Worm (Caenorhabditis elegans): ENCODE results near the gene gfi-1.

Gene gfi-1

ce11 chrV:6411161-6411560, 11.4 kb upstream of the gfi-1 start:
- TF ChIP-seq unc-62 (GFP tag; optimal IDR thresholded peaks at IDR 0.05): no peak

DNA sequence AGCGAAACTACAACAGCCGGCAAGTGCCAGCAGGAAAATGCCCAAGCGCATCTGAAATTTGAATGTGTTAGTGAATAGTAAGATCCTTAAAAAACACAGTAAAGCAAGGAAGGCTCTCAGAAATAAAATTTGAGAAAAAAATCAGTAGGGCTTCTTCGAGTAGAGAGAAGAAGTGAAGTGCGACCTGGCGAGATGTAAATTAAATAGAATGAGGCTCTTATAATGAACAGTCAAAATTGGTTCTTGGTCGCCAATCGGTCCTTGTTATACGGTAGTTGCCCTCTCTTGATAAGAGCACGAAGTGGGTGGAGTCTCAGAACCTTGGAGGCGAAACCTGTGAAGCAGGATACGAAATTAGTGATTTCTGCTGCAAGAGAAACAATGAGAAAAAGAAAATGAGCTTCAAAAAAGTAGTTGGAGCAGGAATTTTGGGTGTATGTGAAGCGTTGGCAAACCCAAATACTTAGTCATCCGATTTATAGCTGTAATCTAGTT, 9.0 kb upstream of the gfi-1 start, which contains the start of gene bcf-1:
Gene bcf-1 (minus strand): TSS at position 51 of the 495 bp plus-strand sequence.
- TF ChIP-seq unc-62 (GFP tag; optimal IDR thresholded peaks at IDR 0.05): no peak

DNA sequence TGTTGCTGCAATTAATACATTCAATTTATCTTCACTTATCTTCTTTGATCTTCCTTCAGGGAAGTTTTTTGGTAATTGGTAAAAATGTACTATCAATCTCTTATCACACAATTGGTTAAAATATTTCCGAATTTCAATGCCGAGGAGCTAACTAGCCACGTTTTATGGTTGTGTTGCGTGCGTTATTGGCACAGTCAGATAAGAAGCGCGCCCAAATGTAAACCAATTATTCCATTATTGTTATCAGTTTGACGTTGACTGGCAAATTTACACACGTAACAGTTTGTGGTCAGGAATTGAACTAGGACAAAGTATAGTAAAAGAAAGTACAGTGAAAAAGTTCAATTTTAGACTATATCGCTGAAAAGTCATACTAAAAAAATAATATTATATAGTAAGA, 7.9 kb upstream of the gfi-1 start:
- TF ChIP-seq unc-62 (GFP tag; optimal IDR thresholded peaks at IDR 0.05): no peak

DNA sequence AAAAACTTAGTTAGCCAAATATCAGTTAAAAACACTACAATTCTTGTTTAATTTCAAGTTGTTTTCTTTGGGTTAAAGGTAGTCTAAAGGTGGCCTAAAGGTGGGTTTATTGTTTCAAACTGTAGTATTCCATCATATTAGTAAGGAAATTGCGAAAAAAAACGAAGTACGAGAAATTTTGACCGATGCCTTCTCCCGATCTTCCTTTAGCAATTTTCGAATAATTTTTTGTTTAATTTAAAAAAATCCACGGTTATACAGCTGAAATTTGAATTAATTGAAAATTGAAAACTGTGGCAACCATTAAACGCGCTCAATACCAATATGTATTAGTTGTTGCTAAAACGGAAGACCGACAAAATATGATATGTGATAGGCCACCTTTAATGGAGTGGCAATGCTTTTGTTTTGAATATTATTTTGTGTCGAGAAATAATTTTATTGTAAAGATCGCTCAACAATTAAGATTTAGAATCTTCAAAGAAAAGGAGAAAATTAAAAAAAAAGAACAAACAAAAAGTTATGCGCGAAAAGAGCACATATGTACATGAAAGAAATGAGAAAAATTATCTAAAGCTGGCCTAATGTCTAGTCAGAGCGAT, 1.3 kb upstream of the gfi-1 start:
- no peak for TF ChIP-seq unc-62 (GFP tag; optimal IDR thresholded peaks at IDR 0.05)

DNA sequence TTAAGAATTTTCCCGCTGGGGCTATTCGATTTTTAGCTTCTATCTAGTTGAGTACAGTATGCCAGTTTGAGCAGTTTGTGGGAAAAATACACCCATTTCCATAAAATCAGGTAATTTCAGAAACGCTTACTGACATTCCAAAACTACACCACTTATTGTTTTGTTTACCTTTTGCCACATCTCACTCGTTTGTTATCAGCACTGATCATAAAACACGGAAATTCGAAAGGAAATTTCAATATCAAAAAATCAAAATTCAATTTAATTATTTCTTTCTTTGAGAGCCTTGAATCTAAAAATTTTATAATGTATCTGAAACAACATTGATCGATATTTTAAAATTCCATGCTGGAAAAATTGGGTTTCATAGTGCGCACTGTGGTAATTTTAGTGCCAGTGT, 797 bp upstream of the gfi-1 start:
- no peak for TF ChIP-seq unc-62 (GFP tag; optimal IDR thresholded peaks at IDR 0.05)

- TF ChIP-seq unc-62 (GFP tag; optimal IDR thresholded peaks at IDR 0.05): no peak
These were observed 809 bp downstream of the gfi-1 start for ce11 chrV:6398922-6399321.

DNA sequence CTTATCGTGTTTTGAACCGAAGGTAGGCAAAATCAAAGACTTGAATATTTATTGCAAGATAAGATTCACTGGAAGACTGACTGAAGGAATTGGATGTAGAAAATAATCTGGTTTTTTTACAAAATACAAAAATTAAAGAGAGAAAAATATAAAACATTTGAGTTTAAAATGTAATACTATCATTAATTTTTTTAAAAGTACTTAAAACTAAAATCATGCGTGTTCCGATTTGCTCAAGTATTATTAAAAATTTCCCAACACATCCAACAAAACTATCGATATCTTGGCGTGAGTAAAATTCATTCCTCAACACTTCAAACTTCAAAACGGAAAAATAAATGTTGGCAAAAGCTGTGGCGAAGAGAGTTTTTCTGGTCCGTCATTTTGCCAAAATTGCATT, 9.6 kb downstream of the gfi-1 start, which contains the start of gene F57F4.1:
Gene F57F4.1 (plus strand): TSS at position 301 of the 400 bp plus-strand sequence.
- no peak for TF ChIP-seq unc-62 (GFP tag; optimal IDR thresholded peaks at IDR 0.05)

ce11 chrV:6389634-6390033, 10.1 kb downstream of the gfi-1 start, which contains the start of gene F57F4.2:
F57F4.2 (minus strand) TSS chrV:6389734.
- TF ChIP-seq unc-62 (GFP tag; optimal IDR thresholded peaks at IDR 0.05): no peak

- no peak for TF ChIP-seq unc-62 (GFP tag; optimal IDR thresholded peaks at IDR 0.05)
These were observed 14.0 kb downstream of the gfi-1 start for ce11 chrV:6385677-6386276.

- no peak for TF ChIP-seq unc-62 (GFP tag; optimal IDR thresholded peaks at IDR 0.05)
These were observed 24.9 kb downstream of the gfi-1 start, which contains the start of gene F13H6.5 for ce11 chrV:6374844-6375243. F13H6.5 (minus strand) TSS chrV:6374944.

DNA sequence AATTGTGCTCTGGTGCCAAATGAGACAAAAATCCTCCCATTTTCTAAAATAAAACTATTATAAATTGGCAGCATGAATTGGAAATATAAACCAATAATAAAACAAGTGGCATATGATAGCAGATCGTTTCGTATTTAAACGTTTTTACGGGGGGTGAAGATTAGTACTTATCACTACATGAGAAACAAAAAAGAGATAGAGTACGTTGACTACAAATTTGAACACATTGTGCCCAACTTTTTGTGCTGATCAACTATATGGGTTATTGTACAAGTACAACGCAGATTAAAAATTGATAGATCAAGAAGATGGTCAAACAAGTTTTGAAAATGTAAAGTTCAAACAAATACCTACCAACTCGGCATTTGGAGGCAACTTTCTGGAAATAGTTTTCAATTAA, 31.2 kb downstream of the gfi-1 start:
- TF ChIP-seq unc-62 (GFP tag; optimal IDR thresholded peaks at IDR 0.05): no peak

DNA sequence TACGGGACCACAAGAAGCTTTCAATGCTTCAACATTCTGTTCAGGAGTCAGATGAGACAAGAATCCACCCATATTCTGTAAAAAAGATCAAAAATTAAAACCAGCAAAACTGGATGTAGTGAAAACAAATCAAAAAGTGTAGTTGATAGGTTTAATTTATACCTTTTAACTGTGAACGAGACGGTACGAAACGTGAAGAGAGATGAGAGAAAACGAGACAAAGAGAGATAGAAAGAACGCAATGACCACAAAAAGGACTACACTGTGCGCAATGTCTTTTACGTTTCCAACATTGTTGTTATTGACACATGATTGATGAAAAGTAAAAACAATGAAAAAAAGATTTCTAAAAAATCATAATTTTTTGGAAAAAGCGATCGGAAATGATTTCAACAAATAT, 34.1 kb downstream of the gfi-1 start, which contains the start of gene cest-33:
Gene cest-33 (minus strand): TSS at position 75 of the 400 bp plus-strand sequence.
- no peak for TF ChIP-seq unc-62 (GFP tag; optimal IDR thresholded peaks at IDR 0.05)

DNA sequence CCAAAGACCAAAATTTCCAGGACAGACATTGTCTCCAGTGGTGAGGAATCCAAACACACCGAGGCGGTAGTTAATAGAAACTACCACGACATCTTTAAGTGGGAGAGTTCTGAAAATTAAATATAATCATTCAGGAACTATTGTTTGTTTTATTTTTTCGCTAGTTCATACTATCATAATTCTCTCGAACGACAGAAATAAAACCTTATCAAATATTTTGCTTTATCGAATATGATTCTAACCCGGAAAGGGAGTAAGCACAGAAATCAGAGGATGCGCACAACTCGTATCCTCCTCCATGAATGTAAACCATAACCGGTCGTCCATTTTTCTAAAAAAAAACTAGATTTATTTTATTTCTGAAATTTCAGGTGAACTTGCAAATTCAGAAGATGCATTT, 34.9 kb downstream of the gfi-1 start:
- TF ChIP-seq unc-62 (GFP tag; optimal IDR thresholded peaks at IDR 0.05): no peak

DNA sequence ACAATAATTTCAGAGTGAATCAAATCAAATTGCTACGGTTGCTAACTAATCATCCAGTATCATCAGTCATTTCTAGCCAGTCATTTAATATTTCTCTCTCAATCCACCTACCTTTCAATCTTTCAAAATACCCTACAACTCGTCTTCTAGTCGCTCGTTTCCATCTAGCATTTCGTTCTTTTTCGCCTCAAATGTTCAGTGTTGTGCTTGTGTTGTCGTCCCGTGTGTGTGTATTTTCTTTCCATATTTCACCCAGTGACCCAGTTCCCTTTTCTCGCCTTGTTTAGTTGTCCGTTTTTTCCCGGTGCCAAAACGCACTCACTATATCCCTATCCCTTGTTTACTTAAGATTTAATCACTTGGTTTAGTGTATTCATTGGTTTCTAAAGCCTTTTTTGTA, 38.0 kb downstream of the gfi-1 start:
- TF ChIP-seq unc-62 (GFP tag; optimal IDR thresholded peaks at IDR 0.05): no peak

ce11 chrV:6359522-6359921, 40.2 kb downstream of the gfi-1 start:
- TF ChIP-seq unc-62 (GFP tag; optimal IDR thresholded peaks at IDR 0.05): no peak

DNA sequence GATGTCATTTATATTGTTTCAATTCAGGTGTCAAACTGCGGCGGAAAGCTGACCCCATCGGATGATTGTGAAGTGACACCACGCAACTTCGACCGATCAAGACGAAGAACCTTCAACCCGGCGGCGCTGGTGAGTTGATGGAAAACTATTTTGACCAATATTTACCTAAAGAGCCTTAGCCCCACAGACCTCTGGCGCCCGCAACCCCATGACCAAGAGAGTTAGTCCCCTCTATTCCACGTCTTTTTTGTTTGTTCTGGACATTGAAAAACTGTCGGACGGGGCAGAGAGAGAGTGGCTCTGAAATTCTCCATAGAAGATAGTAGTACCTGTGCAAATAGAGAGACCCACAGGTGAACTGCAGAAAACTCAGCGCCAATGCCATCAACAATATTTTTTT, 41.0 kb downstream of the gfi-1 start:
- TF ChIP-seq unc-62 (GFP tag; optimal IDR thresholded peaks at IDR 0.05): no peak

DNA sequence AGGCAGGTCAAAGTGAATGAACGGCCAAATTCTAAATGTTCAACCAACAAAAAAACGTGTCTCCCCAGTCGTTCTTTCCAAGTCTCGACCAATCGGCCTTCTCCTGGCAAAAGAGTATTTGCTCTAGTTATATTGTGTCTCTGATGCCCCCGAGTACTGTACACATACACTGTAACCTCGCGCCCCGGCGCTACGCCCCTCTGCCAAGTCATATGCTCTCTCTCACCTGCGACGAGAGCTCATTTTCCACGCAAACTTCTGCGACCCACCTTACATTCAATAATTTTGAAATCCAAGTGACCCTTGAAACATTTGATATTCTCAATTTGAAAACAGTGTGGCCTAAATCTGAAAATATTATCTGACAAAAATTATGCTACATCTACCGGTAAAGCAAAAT, 42.5 kb downstream of the gfi-1 start:
- TF ChIP-seq unc-62 (GFP tag; optimal IDR thresholded peaks at IDR 0.05): no peak

All from whole organism, dauer.